Fruit fly (Drosophila melanogaster) whole organism, pupa: ENCODE measurements around the gene grim.
A peak's percentile ranks its signal among the peaks of the same experiment; 100 is the strongest.

ENCODE experiments used
- CG15710 ChIP-seq: fragments of 200-800 bp; sonication (Bioruptor generic); optimal IDR thresholded peaks from 2 replicates; lab custom pipeline; 2018; ENCODE audit warnings: missing biosample characterization, mild to moderate bottlenecking, missing genetic modification characterization, moderate library complexity
- CG34367 ChIP-seq: fragments of 200-800 bp; sonication (Bioruptor generic); optimal IDR thresholded peaks from 2 replicates; lab custom pipeline; 2018; ENCODE audit warnings: missing biosample characterization, mild to moderate bottlenecking, missing genetic modification characterization
- CG4496 ChIP-seq: fragments of 200-800 bp; sonication (Bioruptor generic); IDR thresholded peaks from 3 replicates; pipeline ENCODE4 v1.3.6; 2022; ENCODE audit warnings: missing biosample characterization, missing genetic modification characterization
- CG8159 ChIP-seq: fragments of 200-800 bp; sonication (Bioruptor generic); optimal IDR thresholded peaks from 3 replicates; lab custom pipeline; 2018; ENCODE audit warnings: missing biosample characterization, mild to moderate bottlenecking, missing genetic modification characterization, moderate library complexity
- CG8301 ChIP-seq: fragments of 200-800 bp; sonication (Bioruptor generic); optimal IDR thresholded peaks from 2 replicates; lab custom pipeline; 2018; ENCODE audit warnings: missing biosample characterization, mild to moderate bottlenecking, missing genetic modification characterization
- EcR ChIP-seq: fragments of 200-800 bp; sonication (Bioruptor generic); optimal IDR thresholded peaks from 3 replicates; lab custom pipeline; 2019; ENCODE audit warnings: missing biosample characterization, missing genetic modification characterization, mild to moderate bottlenecking, moderate library complexity, missing genetic modification reagents
- gl ChIP-seq: fragments of 200-800 bp; sonication (Bioruptor generic); optimal IDR thresholded peaks from 2 replicates; lab custom pipeline; 2018; ENCODE audit warnings: missing biosample characterization, mild to moderate bottlenecking, missing genetic modification characterization
- rn ChIP-seq: fragments of 200-800 bp; sonication (Bioruptor generic); IDR thresholded peaks from 2 replicates; pipeline ENCODE4 v1.3.6; 2022; ENCODE audit warnings: missing biosample characterization, missing genetic modification characterization

DNA sequence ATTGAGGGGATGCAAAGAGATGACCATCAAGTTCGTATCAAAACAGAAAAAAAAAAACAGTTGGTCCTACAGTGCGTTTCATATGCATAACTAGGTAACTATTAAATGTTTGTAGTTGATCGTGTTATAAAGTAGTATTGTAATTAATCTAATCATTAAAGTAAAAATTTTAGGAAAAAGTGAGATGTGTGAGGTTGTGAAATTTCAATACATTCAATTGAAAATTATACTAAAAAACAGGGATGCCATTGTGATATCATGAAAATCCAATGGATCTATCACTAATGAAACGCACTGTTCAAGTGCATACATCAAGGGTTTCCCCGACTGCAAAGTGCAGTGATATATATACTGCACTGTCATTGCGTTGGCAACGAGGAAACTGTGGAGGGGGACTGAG, 33.3 kb downstream of the grim start:
- TF ChIP-seq gl (no peak), CG15710 (tag; lab: Kevin White, UChicago) (no peak), CG8159 (tag; lab: Kevin White, UChicago) (peak; percentile 13), EcR (no peak), rn (GFP tag; lab: Robert Waterston, UW) (no peak), CG34367 (tag; lab: Kevin White, UChicago) (no peak), CG8301 (tag; lab: Kevin White, UChicago) (no peak), CG4496 (GFP tag; lab: Robert Waterston, UW) (no peak)
